Fruit fly (Drosophila melanogaster): ENCODE measurements around the gene RpL17.

Gene RpL17

dm6 chrX:6708138-6708537, 35.9 kb downstream of the RpL17 start:
- TF ChIP-seq Drgx (GFP tag; IDR thresholded peaks at IDR 0.05) (peak; percentile 56), bsh (GFP tag; optimal IDR thresholded peaks at IDR 0.05) (peak in 1 of 2 experiments; percentile 73), Trl (optimal IDR thresholded peaks at IDR 0.05) (peak in 1 of 2 experiments; percentile 8), Trl (GFP tag; optimal IDR thresholded peaks at IDR 0.05) (no peak), CG17912 (GFP tag; optimal IDR thresholded peaks at IDR 0.05) (no peak), nom (GFP tag; optimal IDR thresholded peaks at IDR 0.05) (peak; percentile 87)

- TF ChIP-seq lab (GFP tag; optimal IDR thresholded peaks at IDR 0.05) (peak; percentile 49), dan (GFP tag; IDR thresholded peaks at IDR 0.05) (no peak), CG13894 (tag; optimal IDR thresholded peaks at IDR 0.05) (peak; percentile 52), CG8388 (GFP tag; optimal IDR thresholded peaks at IDR 0.05) (peak; percentile 83), ATbp (GFP tag; optimal IDR thresholded peaks at IDR 0.05) (peak; percentile 8), NFAT (GFP tag; IDR thresholded peaks at IDR 0.05) (0 out of 2 replicates have a peak, but pooled peaks have one; percentile 12), Bdp1 (GFP tag; optimal IDR thresholded peaks at IDR 0.05) (no peak), CG14441 (GFP tag; IDR thresholded peaks at IDR 0.05) (peak; percentile 41), Med (GFP tag) (peak; percentile 6), CG10543 (GFP tag; optimal IDR thresholded peaks at IDR 0.05) (peak; percentile 37), kni (GFP tag; optimal IDR thresholded peaks at IDR 0.05) (peak; percentile 39), CG12769 (tag; optimal IDR thresholded peaks at IDR 0.05) (peak; percentile 91), Pdp1 (GFP tag; optimal IDR thresholded peaks at IDR 0.05) (peak in 1 of 2 experiments; percentile 14), mirr (GFP tag; optimal IDR thresholded peaks at IDR 0.05) (peak; percentile 59), CG15514 (GFP tag; optimal IDR thresholded peaks at IDR 0.05) (peak; percentile 24), CTCF (GFP tag; optimal IDR thresholded peaks at IDR 0.05) (no peak), chinmo (GFP tag; IDR thresholded peaks at IDR 0.05; ENCODE audit: partially characterized antibody) (0 out of 4 replicates have a peak, but pooled peaks have one; percentile 49), CG14710 (tag; optimal IDR thresholded peaks at IDR 0.05) (no peak), ttk (GFP tag; IDR thresholded peaks at IDR 0.05) (no peak), CG17612 (GFP tag; IDR thresholded peaks at IDR 0.05) (no peak), CG3995 (GFP tag; optimal IDR thresholded peaks at IDR 0.05) (no peak), CG3163 (GFP tag; optimal IDR thresholded peaks at IDR 0.05) (no peak), pb (GFP tag; optimal IDR thresholded peaks at IDR 0.05) (no peak), CG2678 (tag; optimal IDR thresholded peaks at IDR 0.05) (peak; percentile 22), nom (GFP tag; optimal IDR thresholded peaks at IDR 0.05) (no peak), caup (GFP tag; optimal IDR thresholded peaks at IDR 0.05; ENCODE audit: severe bottlenecking) (peak; percentile 20), CG6272 (GFP tag; IDR thresholded peaks at IDR 0.05) (no peak), Opbp (GFP tag; IDR thresholded peaks at IDR 0.05; ENCODE audit: partially characterized antibody) (no peak), E2f1 (GFP tag; IDR thresholded peaks at IDR 0.05) (no peak), Fer1 (GFP tag; optimal IDR thresholded peaks at IDR 0.05) (peak; percentile 31), CG8290 (GFP tag; optimal IDR thresholded peaks at IDR 0.05) (no peak), CG8290 (tag; optimal IDR thresholded peaks at IDR 0.05) (peak in 1 of 2 experiments; percentile 32), dysf (GFP tag; IDR thresholded peaks at IDR 0.05) (no peak), Hmr (GFP tag; optimal IDR thresholded peaks at IDR 0.05) (peak; percentile 27), twi (tag; optimal IDR thresholded peaks at IDR 0.05) (peak; percentile 34), crol (GFP tag; IDR thresholded peaks at IDR 0.05) (peak; percentile 74), cg (GFP tag; optimal IDR thresholded peaks at IDR 0.05) (peak; percentile 46), CG8924 (tag; optimal IDR thresholded peaks at IDR 0.05) (no peak), pita (GFP tag; optimal IDR thresholded peaks at IDR 0.05) (no peak), gcm (GFP tag; optimal IDR thresholded peaks at IDR 0.05) (no peak), psq (GFP tag; optimal IDR thresholded peaks at IDR 0.05) (peak; percentile 31), CG1603 (tag; optimal IDR thresholded peaks at IDR 0.05) (peak; percentile 6), sug (tag; optimal IDR thresholded peaks at IDR 0.05) (no peak)
Measured at dm6 chrX:6706570-6707306, 37.3 kb downstream of the RpL17 start.

All from whole organism, embryonic.